1 worm cellular context compared by ENCODE assay signal in the genomic region with DNA sequence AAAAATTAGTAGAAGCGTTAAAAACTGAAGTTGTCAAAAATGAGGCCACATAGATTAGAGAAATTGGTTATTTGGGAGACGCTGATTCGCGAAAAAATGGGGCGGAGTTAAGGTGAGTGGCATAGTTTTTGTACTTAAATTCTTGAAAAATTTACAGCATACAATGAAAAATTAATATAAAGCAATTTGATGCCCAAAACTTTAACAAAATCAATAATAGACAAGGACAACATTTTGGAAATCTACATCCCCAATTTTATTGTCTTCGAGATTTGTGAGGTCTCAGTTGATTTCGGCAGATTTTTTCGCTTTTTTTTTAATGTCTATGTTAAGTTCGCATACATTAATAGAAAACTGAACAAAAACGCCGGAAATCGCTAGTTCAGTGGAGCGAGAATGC.
A peak's percentile ranks its signal among the peaks of the same experiment; 100 is the strongest.
TF ChIP-seq lines count a peak whose summit lies in the region.

No protein-coding gene starts in this region.

TF ChIP-seq in whole organism, late embryonic, 69 proteins besides CTCF, POLR2A, EP300 and RAD21 (continued from another document):
- TF ChIP-seq dmd-4 (tag; optimal IDR thresholded peaks at IDR 0.05; lab: Kevin White, UChicago; ENCODE audit: borderline replicate concordance) (peak; percentile 44), npax-4 (tag; optimal IDR thresholded peaks at IDR 0.05; lab: Kevin White, UChicago) (no peak), elt-2 (tag; optimal IDR thresholded peaks at IDR 0.05; lab: Kevin White, UChicago) (peak; percentile 88), pha-2 (tag; optimal IDR thresholded peaks at IDR 0.05; lab: Kevin White, UChicago) (peak; percentile 74), odd-2 (tag; optimal IDR thresholded peaks at IDR 0.05; lab: Kevin White, UChicago) (no peak), ceh-18 (tag; optimal IDR thresholded peaks at IDR 0.05; lab: Kevin White, UChicago) (peak; percentile 32), ceh-30 (tag; optimal IDR thresholded peaks at IDR 0.05; lab: Kevin White, UChicago) (no peak), ztf-16 (tag; optimal IDR thresholded peaks at IDR 0.05; lab: Kevin White, UChicago) (peak; percentile 73), pax-1 (tag; optimal IDR thresholded peaks at IDR 0.05; lab: Kevin White, UChicago) (no peak), lin-11 (tag; optimal IDR thresholded peaks at IDR 0.05; lab: Kevin White, UChicago) (peak; percentile 41), ceh-6 (GFP tag; optimal IDR thresholded peaks at IDR 0.05; lab: Kevin White, UChicago) (no peak), tbx-7 (tag; optimal IDR thresholded peaks at IDR 0.05; lab: Kevin White, UChicago) (peak; percentile 99), nfya-1 (tag; optimal IDR thresholded peaks at IDR 0.05; lab: Kevin White, UChicago) (no peak), hlh-15 (tag; optimal IDR thresholded peaks at IDR 0.05; lab: Kevin White, UChicago) (peak; percentile 81), hlh-6 (tag; optimal IDR thresholded peaks at IDR 0.05; lab: Kevin White, UChicago) (no peak), pqm-1 (tag; optimal IDR thresholded peaks at IDR 0.05; lab: Kevin White, UChicago) (peak; percentile 97), ceh-45 (GFP tag; IDR thresholded peaks at IDR 0.05; lab: Robert Waterston, UW) (no peak), che-1 (tag; optimal IDR thresholded peaks at IDR 0.05; lab: Kevin White, UChicago) (peak; percentile 36), syd-9 (tag; optimal IDR thresholded peaks at IDR 0.05; lab: Kevin White, UChicago) (peak; percentile 22), mec-3 (tag; optimal IDR thresholded peaks at IDR 0.05; lab: Kevin White, UChicago; ENCODE audit: borderline replicate concordance) (peak; percentile 96), Y22D7AL.16 (tag; optimal IDR thresholded peaks at IDR 0.05; lab: Kevin White, UChicago) (peak; percentile 53), pat-9 (tag; optimal IDR thresholded peaks at IDR 0.05; lab: Kevin White, UChicago) (no peak), pros-1 (tag; optimal IDR thresholded peaks at IDR 0.05; lab: Kevin White, UChicago) (no peak), dve-1 (tag; optimal IDR thresholded peaks at IDR 0.05; lab: Kevin White, UChicago) (no peak), elt-4 (tag; optimal IDR thresholded peaks at IDR 0.05; lab: Kevin White, UChicago) (peak; percentile 75), unc-55 (GFP tag; optimal IDR thresholded peaks at IDR 0.05; lab: Kevin White, UChicago) (no peak), F13H6.1 (tag; optimal IDR thresholded peaks at IDR 0.05; lab: Kevin White, UChicago) (peak; percentile 79), C38D4.7 (GFP tag; optimal IDR thresholded peaks at IDR 0.05; lab: Kevin White, UChicago) (peak; percentile 56), lim-6 (tag; optimal IDR thresholded peaks at IDR 0.05; lab: Kevin White, UChicago) (peak; percentile 94), zip-5 (tag; optimal IDR thresholded peaks at IDR 0.05; lab: Kevin White, UChicago) (peak; percentile 98), eyg-1 (tag; optimal IDR thresholded peaks at IDR 0.05; lab: Kevin White, UChicago) (peak; percentile 51), hlh-30 (tag; optimal IDR thresholded peaks at IDR 0.05; lab: Kevin White, UChicago; ENCODE audit: insufficient read depth) (no peak), K02D7.2 (tag; optimal IDR thresholded peaks at IDR 0.05; lab: Kevin White, UChicago) (no peak), K09A11.1 (tag; optimal IDR thresholded peaks at IDR 0.05; lab: Kevin White, UChicago; ENCODE audit: insufficient read depth) (no peak), nhr-232 (tag; optimal IDR thresholded peaks at IDR 0.05; lab: Kevin White, UChicago) (no peak), ceh-14 (tag; optimal IDR thresholded peaks at IDR 0.05; lab: Kevin White, UChicago) (peak; percentile 95), ref-2 (tag; optimal IDR thresholded peaks at IDR 0.05; lab: Kevin White, UChicago) (peak; percentile 95)
